Fruit fly (Drosophila melanogaster) whole organism, wandering third instar larva: ENCODE results near the gene CG7275.

Source experiments
- CG32264 ChIP-seq: fragments of 200-800 bp; sonication (Bioruptor generic); optimal IDR thresholded peaks from 2 replicates; lab custom pipeline; 2016; ENCODE audit warnings: missing biosample characterization, missing genetic modification characterization
- CG9705 ChIP-seq: fragments of 200-800 bp; sonication (Bioruptor generic); optimal IDR thresholded peaks from 2 replicates; lab custom pipeline; 2018; ENCODE audit warnings: missing biosample characterization, mild to moderate bottlenecking, missing genetic modification characterization
- CrebA ChIP-seq: fragments of 200-800 bp; sonication (Bioruptor generic); optimal IDR thresholded peaks from 2 replicates; lab custom pipeline; 2016; ENCODE audit warnings: missing biosample characterization, mild to moderate bottlenecking, missing genetic modification characterization, borderline replicate concordance
- Dfd ChIP-seq: fragments of >200 bp; optimal IDR thresholded peaks from 2 replicates; lab custom pipeline; 2017; ENCODE audit warnings: missing biosample characterization, missing genetic modification characterization
- Dif ChIP-seq: fragments of 200-275, 200-300 bp; sonication (Bioruptor generic); optimal IDR thresholded peaks from 2 replicates; lab custom pipeline; 2018; ENCODE audit warnings: missing biosample characterization, missing genetic modification characterization; ENCODE audit not compliant: partially characterized antibody
- GATAd ChIP-seq: sonication (Bioruptor generic); optimal IDR thresholded peaks from 2 replicates; lab custom pipeline; 2016; ENCODE audit warnings: missing biosample characterization, missing genetic modification characterization
- HLH106 ChIP-seq: fragments of 200-800 bp; optimal IDR thresholded peaks from 3 replicates; lab custom pipeline; 2019; ENCODE audit warnings: missing biosample characterization, mild to moderate bottlenecking, missing genetic modification characterization, moderate library complexity
- Hnf4 ChIP-seq: fragments of 200-800 bp; sonication (Bioruptor generic); optimal IDR thresholded peaks from 2 replicates; lab custom pipeline; 2016; ENCODE audit warnings: missing biosample characterization, mild to moderate bottlenecking, missing genetic modification characterization
- Hr83 ChIP-seq: fragments of 200-300 bp; sonication (Bioruptor generic); optimal IDR thresholded peaks from 2 replicates; lab custom pipeline; 2016; ENCODE audit warnings: missing biosample characterization, mild to moderate bottlenecking, missing genetic modification characterization, moderate library complexity; ENCODE audit not compliant: poor library complexity, severe bottlenecking
- Jra ChIP-seq: sonication (Bioruptor generic); optimal IDR thresholded peaks from 2 replicates; lab custom pipeline; 2016; ENCODE audit warnings: missing biosample characterization, missing genetic modification characterization
- Mio ChIP-seq: sonication (Bioruptor generic); optimal IDR thresholded peaks from 2 replicates; lab custom pipeline; 2016; ENCODE audit warnings: missing biosample characterization, missing genetic modification characterization
- Myc ChIP-seq: fragments of >200 bp; optimal IDR thresholded peaks from 2 replicates; lab custom pipeline; 2017
- N ChIP-seq: fragments of >200 bp; optimal IDR thresholded peaks from 2 replicates; lab custom pipeline; 2018; ENCODE audit warnings: missing biosample characterization, missing external identifiers, missing genetic modification characterization
- OdsH ChIP-seq: fragments of 200-800 bp; sonication (Bioruptor generic); optimal IDR thresholded peaks from 2 replicates; lab custom pipeline; 2016; ENCODE audit warnings: missing biosample characterization, mild to moderate bottlenecking, missing genetic modification characterization
- Rel ChIP-seq, 2 experiments: fragments of 200-800 bp; sonication (Bioruptor generic) in 1 of 2; optimal IDR thresholded peaks; 2 replicates in 1 of 2; 3 replicates in 1 of 2; lab custom pipeline; 2016 to 2019; ENCODE audit warnings: mild to moderate bottlenecking in 2 of 2, missing biosample characterization in 2 of 2, missing genetic modification characterization in 2 of 2, moderate library complexity in 1 of 2
- Sp1 ChIP-seq: fragments of 200-800 bp; sonication (Bioruptor generic); optimal IDR thresholded peaks from 3 replicates; lab custom pipeline; 2019; ENCODE audit warnings: missing biosample characterization, mild to moderate bottlenecking, missing genetic modification characterization, moderate library complexity
- Vsx2 ChIP-seq: fragments of 200-300, 225-300 bp; sonication (Bioruptor generic); optimal IDR thresholded peaks from 2 replicates; lab custom pipeline; 2018; ENCODE audit warnings: missing biosample characterization, missing genetic modification characterization; ENCODE audit not compliant: partially characterized antibody
- br ChIP-seq: fragments of 200-800 bp; sonication (Bioruptor generic); optimal IDR thresholded peaks from 2 replicates; lab custom pipeline; 2016; ENCODE audit warnings: missing biosample characterization, missing genetic modification characterization
- brk ChIP-seq: fragments of 200-800 bp; sonication (Bioruptor generic); optimal IDR thresholded peaks from 2 replicates; lab custom pipeline; 2016; ENCODE audit warnings: missing biosample characterization, mild to moderate bottlenecking, missing genetic modification characterization
- dmrt93B ChIP-seq: fragments of 200-800 bp; sonication (Bioruptor generic); optimal IDR thresholded peaks from 2 replicates; lab custom pipeline; 2018; ENCODE audit warnings: missing biosample characterization, mild to moderate bottlenecking, missing genetic modification characterization
- dsf ChIP-seq: sonication (Bioruptor generic); optimal IDR thresholded peaks from 2 replicates; lab custom pipeline; 2016; ENCODE audit warnings: missing biosample characterization, missing genetic modification characterization, borderline replicate concordance
- ey ChIP-seq: fragments of 200-800 bp; sonication (Bioruptor generic); optimal IDR thresholded peaks from 2 replicates; lab custom pipeline; 2016; ENCODE audit warnings: missing biosample characterization, missing genetic modification characterization
- foxo ChIP-seq, 2 experiments: fragments of 200-800 bp; sonication (Bioruptor generic); optimal IDR thresholded peaks; 2 replicates in 1 of 2; 3 replicates in 1 of 2; lab custom pipeline; 2016 to 2017; ENCODE audit warnings: missing biosample characterization in 2 of 2, missing genetic modification characterization in 2 of 2
- h ChIP-seq: fragments of 200-800 bp; sonication (Bioruptor generic); optimal IDR thresholded peaks from 3 replicates; lab custom pipeline; 2016; ENCODE audit warnings: missing biosample characterization, mild to moderate bottlenecking, missing genetic modification characterization
- lola ChIP-seq: fragments of >200 bp; optimal IDR thresholded peaks from 2 replicates; lab custom pipeline; 2017; ENCODE audit warnings: missing biosample characterization, missing genetic modification characterization
- pan ChIP-seq: fragments of >200 bp; optimal IDR thresholded peaks from 2 replicates; lab custom pipeline; 2017
- psq ChIP-seq: fragments of 200-800 bp; sonication (Bioruptor generic); optimal IDR thresholded peaks from 3 replicates; lab custom pipeline; 2017; ENCODE audit warnings: missing biosample characterization, mild to moderate bottlenecking, missing genetic modification characterization, moderate library complexity
- rgr ChIP-seq: fragments of 200-800 bp; sonication (Bioruptor generic); optimal IDR thresholded peaks from 3 replicates; lab custom pipeline; 2016; ENCODE audit warnings: missing biosample characterization, mild to moderate bottlenecking, missing genetic modification characterization
- sage ChIP-seq: fragments of 200-800 bp; sonication (Bioruptor generic); optimal IDR thresholded peaks from 2 replicates; lab custom pipeline; 2016; ENCODE audit warnings: missing biosample characterization, mild to moderate bottlenecking, missing genetic modification characterization
- tai ChIP-seq: sonication (Bioruptor generic); optimal IDR thresholded peaks from 2 replicates; lab custom pipeline; 2016; ENCODE audit warnings: missing biosample characterization, missing genetic modification characterization
- usp ChIP-seq: fragments of >200 bp; optimal IDR thresholded peaks from 2 replicates; lab custom pipeline; 2017; ENCODE audit warnings: missing biosample characterization, missing genetic modification characterization

The CG7275 gene

DNA sequence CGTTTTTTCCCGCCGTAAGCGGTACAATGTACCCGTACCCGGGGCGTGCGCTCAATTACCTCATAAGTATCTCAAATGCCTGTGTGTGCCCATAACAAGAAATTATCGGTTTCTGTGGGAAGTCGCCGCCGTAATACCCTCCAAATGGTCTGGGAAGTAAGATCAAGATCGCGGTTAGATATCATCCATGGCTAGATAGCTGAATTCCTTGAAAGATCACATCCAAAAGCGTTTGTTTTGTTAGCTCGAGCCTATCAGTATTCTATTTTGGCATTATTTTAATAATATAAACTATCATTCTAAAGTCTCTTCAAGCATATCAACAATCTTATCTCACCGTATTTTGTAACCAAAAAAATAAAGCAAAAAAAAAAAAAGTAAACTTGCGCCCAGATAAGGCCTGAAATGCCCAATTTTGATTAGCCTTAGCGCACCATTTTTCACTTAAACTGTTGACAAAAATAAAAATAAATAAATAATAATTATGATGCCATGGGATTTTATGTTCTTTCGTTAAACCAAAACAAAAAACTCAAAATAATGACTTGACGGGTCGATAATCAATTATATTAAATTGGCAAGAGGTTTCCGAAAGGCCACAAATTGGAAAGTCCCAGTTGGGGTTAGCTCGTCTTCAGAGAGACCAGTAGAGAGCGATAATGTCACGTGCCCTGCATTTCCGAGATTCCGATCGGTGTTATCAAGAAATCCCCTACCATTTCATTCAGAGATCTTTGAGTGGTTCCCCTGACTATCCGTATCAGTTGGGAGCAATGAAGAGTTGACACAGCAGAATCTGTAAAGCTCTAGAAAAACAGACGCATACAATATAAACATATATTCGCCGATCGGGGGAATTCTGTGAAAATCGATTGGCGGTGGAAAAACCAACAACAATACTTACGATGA lies 40.1 kb downstream of the CG7275 start:
- TF ChIP-seq Rel (GFP tag; optimal IDR thresholded peaks at IDR 0.05; lab: Kevin White, UChicago) = no peak
- TF ChIP-seq Rel (tag; optimal IDR thresholded peaks at IDR 0.05; lab: Kevin White, UChicago) = peak; percentile 95
- TF ChIP-seq Dfd (GFP tag; lab: Kevin White, UChicago) = no peak

DNA sequence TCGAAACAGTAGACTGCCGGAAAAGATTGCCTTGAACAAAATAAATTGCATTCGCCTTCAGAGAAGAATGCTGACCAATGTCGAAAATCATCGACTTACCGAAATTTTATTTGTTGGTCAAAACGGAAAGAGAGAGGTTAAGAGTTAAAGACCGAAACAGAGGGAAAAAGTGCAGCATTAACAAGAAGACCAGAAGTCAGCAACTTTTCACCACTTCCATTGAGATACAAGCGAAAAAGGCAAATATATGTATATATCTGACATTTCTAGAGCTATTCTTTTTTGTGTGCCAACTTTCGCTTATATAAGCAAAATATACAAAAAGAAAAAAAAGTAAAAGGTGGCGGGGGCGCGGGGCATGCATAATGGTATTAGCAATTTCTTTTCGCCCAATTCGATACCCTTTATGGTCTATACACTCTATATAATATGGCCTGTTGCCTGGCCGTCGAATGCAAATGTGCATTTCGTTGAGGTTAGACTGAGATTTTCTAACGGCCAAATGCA lies 41.2 kb downstream of the CG7275 start:
- TF ChIP-seq N (GFP tag; lab: Kevin White, UChicago) = no peak
- TF ChIP-seq CG32264 = no peak
- TF ChIP-seq HLH106 (tag; lab: Kevin White, UChicago) = no peak
- no peak for TF ChIP-seq Jra (GFP tag; lab: Kevin White, UChicago)
- TF ChIP-seq tai = no peak
- no peak for TF ChIP-seq lola (GFP tag; lab: Kevin White, UChicago)
- TF ChIP-seq Rel (GFP tag; optimal IDR thresholded peaks at IDR 0.05; lab: Kevin White, UChicago) = no peak
- no peak for TF ChIP-seq Rel (tag; optimal IDR thresholded peaks at IDR 0.05; lab: Kevin White, UChicago)
- TF ChIP-seq usp (GFP tag; lab: Kevin White, UChicago) = no peak
- no peak for TF ChIP-seq Hr83 (GFP tag; lab: Kevin White, UChicago)
- no peak for TF ChIP-seq Vsx2
- no peak for TF ChIP-seq OdsH (GFP tag; lab: Kevin White, UChicago)
- TF ChIP-seq Dfd (GFP tag; lab: Kevin White, UChicago) = no peak
- no peak for TF ChIP-seq br (GFP tag; lab: Kevin White, UChicago)
- no peak for TF ChIP-seq GATAd (GFP tag; lab: Kevin White, UChicago)
- no peak for TF ChIP-seq brk (GFP tag; lab: Kevin White, UChicago)
- no peak for TF ChIP-seq rgr (GFP tag; lab: Kevin White, UChicago)
- no peak for TF ChIP-seq CG9705 (GFP tag; lab: Kevin White, UChicago)
- no peak for TF ChIP-seq pan (lab: Kevin White, UChicago)
- TF ChIP-seq Dif (GFP tag; lab: Kevin White, UChicago) = no peak
- TF ChIP-seq, all 38 proteins: peak for 0

DNA sequence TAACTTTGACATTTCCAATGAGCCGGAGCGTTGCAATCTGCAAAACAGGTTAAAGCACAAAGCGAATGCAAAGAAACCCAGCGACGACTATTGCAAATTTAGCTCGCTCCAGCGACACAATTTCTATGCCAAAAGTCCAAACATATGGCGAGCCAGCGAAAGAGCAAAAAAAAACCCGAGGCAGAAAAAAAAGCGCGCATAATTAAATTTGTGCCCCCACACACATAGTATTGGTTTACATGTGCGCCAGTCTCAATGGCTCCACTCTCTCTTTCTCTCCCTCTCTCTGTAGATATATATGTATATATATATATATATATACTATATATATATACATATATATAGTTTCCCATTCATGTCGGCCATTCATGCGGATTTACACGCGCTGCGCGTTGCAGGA lies 41.9 kb downstream of the CG7275 start:
- TF ChIP-seq usp (GFP tag; lab: Kevin White, UChicago) (no peak), psq (GFP tag; lab: Kevin White, UChicago) (no peak), Hnf4 (GFP tag; lab: Kevin White, UChicago) (no peak), Sp1 (GFP tag; lab: Kevin White, UChicago) (no peak), br (GFP tag; lab: Kevin White, UChicago) (no peak), CG32264 (no peak), Vsx2 (no peak), dmrt93B (no peak), GATAd (GFP tag; lab: Kevin White, UChicago) (no peak), Mio (GFP tag; lab: Kevin White, UChicago) (no peak), rgr (GFP tag; lab: Kevin White, UChicago) (no peak), CrebA (GFP tag; lab: Kevin White, UChicago) (no peak), pan (lab: Kevin White, UChicago) (no peak), OdsH (GFP tag; lab: Kevin White, UChicago) (no peak), foxo (GFP tag; optimal IDR thresholded peaks at IDR 0.05; lab: Kevin White, UChicago) (no peak)

DNA sequence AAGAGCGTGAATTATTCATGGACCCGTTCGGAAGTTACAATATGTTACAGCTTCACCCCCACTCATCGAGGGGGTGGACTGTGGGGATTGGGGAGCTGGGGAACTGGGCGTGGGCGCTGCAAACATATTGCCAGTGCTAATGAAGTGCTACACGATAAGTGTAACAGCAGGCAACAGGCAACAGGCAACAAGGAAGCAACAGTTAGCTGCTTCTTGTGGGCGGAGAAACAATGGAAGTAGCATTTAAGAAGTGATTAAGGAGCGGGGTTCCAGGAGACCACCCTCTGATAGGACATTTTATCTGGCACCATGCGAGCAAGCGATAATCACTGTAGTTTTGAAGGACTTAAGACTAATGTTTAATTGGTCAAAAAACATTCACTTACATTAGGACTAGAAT lies 42.5 kb downstream of the CG7275 start:
- no peak for TF ChIP-seq N (GFP tag; lab: Kevin White, UChicago)
- no peak for TF ChIP-seq ey
- no peak for TF ChIP-seq h (GFP tag; lab: Kevin White, UChicago)
- no peak for TF ChIP-seq dmrt93B
- no peak for TF ChIP-seq HLH106 (tag; lab: Kevin White, UChicago)
- no peak for TF ChIP-seq Myc (lab: Kevin White, UChicago)
- no peak for TF ChIP-seq sage (GFP tag; lab: Kevin White, UChicago)
- TF ChIP-seq foxo (GFP tag; optimal IDR thresholded peaks at IDR 0.05; lab: Kevin White, UChicago) = no peak
- TF ChIP-seq Hnf4 (GFP tag; lab: Kevin White, UChicago) = no peak
- no peak for TF ChIP-seq dsf (GFP tag; lab: Kevin White, UChicago)
- TF ChIP-seq, all 38 proteins: peak for 0
